Worm (Caenorhabditis elegans): ENCODE data around the gene ztf-20.
A peak's percentile ranks its signal among the peaks of the same experiment; 100 is the strongest.

The ztf-20 gene

DNA sequence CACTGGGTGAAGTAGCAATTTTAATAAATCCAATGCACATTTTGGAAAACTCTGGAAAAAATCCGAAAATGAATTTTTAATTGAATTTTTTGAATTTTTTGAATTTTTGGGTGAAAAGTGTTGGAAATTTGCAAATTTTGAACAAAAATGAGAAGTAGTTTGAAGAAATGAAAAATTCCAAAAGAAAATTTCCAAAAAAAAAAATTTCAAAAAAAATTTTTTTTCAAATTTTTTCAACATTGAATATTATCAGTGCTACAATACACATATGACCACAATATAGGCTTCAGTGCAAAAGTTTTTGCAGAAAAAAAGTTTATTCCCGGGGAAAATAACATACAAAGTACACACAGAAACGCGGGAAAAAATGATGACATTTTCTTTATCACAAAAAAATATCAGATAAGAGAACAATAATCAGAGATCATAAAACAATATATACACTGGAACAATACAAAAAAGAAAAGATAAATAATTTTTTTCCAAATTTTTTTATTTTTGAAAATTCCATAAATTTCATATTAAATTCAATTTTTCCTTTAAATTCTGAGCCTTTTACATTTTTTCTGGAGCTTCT lies 2.6 kb downstream of the ztf-20 start, which contains the start of gene hrg-10:
hrg-10 (minus strand) TSS at position 51 of the 577 bp plus-strand sequence.
- no peak for TF ChIP-seq med-1 (GFP tag; optimal IDR thresholded peaks at IDR 0.05; ENCODE audit: insufficient read depth)
- no peak for TF ChIP-seq klf-2 (GFP tag; conservative IDR thresholded peaks at IDR 0.05)
- TF ChIP-seq cog-1 (tag; optimal IDR thresholded peaks at IDR 0.05), result no peak

DNA sequence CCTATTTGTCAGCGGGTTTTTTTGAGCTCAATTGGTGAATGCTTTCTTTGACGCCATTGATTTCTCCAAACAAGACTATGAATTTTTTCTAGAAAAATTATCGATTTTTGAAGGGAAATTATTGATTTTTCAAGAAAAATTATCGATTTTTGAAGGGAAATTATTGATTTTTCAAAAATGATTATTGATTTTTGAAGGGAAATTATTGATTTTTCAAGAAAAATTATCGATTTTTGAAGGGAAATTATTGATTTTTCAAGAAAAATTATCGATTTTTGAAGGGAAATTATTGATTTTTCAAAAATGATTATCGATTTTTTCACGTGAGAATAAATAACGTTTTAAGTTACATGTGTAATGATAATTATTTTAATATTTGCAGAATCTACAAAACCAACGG lies 19.1 kb downstream of the ztf-20 start:
- peak; percentile 93 for TF ChIP-seq T22C8.4 (GFP tag; IDR thresholded peaks at IDR 0.05)

DNA sequence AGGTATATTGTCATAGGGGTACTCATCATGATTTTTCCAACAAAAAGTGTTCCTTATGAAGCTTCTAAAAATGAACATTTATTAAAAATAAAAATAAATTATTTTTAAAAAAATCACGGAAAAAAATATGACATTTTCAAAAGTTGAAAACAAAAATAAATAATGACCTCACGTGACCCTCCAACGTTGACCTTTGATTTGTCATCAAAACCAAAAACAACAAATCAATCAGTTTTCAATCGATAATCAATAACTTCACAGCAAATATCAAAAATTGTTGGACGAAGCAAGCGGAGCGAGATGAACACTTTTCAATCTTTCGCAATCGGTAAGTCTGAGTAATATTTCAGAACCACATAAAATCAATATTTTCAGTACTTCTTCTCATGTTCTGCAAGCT lies 19.6 kb downstream of the ztf-20 start, which contains the start of gene Y80D3A.8:
Y80D3A.8 (plus strand) TSS at position 301 of the 400 bp plus-strand sequence.
- TF ChIP-seq T22C8.4 (GFP tag; IDR thresholded peaks at IDR 0.05) (no peak), med-1 (GFP tag; optimal IDR thresholded peaks at IDR 0.05; ENCODE audit: insufficient read depth) (no peak), cog-1 (tag; optimal IDR thresholded peaks at IDR 0.05) (no peak), ztf-23 (GFP tag; IDR thresholded peaks at IDR 0.05) (no peak), flt-1 (GFP tag; IDR thresholded peaks at IDR 0.05) (no peak), klf-2 (GFP tag; conservative IDR thresholded peaks at IDR 0.05) (no peak), ztf-29 (GFP tag; IDR thresholded peaks at IDR 0.05) (no peak), ref-1 (GFP tag; conservative IDR thresholded peaks at IDR 0.05) (no peak), tab-1 (GFP tag; IDR thresholded peaks at IDR 0.05) (no peak)

DNA sequence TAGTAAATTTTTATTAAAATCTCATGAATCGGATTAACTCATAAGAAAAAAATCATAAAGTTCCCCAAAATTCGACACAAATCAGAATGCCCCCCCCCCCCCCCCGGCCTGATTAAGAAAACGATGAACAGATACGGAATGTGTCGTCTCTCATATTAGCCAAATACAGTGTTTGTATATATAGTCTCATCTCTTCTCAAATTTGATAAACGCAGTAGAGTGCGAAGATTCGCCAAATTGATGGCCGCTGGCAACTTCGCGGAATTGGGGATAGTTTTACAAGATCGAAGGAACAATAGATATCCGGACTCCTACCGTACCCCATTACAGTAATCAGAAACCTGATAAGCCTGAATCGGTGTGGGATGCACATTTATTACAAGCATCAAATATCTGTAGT lies 22.4 kb downstream of the ztf-20 start:
- TF ChIP-seq med-1 (GFP tag; optimal IDR thresholded peaks at IDR 0.05; ENCODE audit: insufficient read depth) (no peak), cog-1 (tag; optimal IDR thresholded peaks at IDR 0.05) (no peak), flt-1 (GFP tag; IDR thresholded peaks at IDR 0.05) (no peak), T22C8.4 (GFP tag; IDR thresholded peaks at IDR 0.05) (no peak), klf-2 (GFP tag; conservative IDR thresholded peaks at IDR 0.05) (no peak), ztf-23 (GFP tag; IDR thresholded peaks at IDR 0.05) (no peak), ztf-29 (GFP tag; IDR thresholded peaks at IDR 0.05) (no peak), tab-1 (GFP tag; IDR thresholded peaks at IDR 0.05) (no peak), ref-1 (GFP tag; conservative IDR thresholded peaks at IDR 0.05) (no peak)

DNA sequence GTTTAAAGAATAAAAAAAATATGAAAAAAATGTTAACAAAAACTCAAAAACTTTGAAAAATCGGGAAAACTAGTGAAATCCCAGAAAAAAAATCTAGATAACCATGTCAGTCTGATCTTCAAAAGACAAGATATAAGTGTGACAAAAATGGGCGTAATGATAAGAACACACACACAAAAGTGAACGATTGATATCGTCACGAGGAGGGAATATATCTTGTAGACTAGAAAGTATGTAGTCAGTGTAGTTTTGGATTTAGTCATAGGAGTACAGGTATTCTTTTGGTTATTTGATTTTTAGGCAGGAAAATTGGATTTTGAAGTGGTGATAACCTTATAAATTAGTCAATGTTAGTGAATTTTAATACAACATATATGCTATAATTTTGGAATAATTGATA lies 25.4 kb downstream of the ztf-20 start:
- TF ChIP-seq cog-1 (tag; optimal IDR thresholded peaks at IDR 0.05) (no peak), flt-1 (GFP tag; IDR thresholded peaks at IDR 0.05) (no peak)

DNA sequence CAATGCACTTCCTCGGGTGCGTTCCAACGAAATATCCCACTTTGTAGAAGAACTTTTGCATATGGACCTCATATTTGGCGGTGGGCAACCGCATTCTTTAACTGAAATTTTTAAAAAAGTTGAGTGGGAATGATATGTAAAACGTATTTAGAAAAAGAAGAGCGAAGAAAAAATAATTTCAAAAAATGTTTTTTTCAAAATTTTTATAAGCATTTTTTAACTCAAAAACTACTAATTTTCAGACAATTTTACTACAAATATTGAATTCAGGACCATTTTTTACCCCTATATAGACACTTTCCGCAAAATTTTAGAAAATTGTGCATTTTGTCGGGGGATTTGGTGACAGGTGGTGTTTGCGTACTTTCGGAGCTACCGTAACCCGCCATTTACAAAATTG lies 28.7 kb downstream of the ztf-20 start, which contains the start of gene ptr-22:
ptr-22 (minus strand) TSS at position 101 of the 400 bp plus-strand sequence.
- TF ChIP-seq ztf-29 (GFP tag; IDR thresholded peaks at IDR 0.05) (no peak), ztf-23 (GFP tag; IDR thresholded peaks at IDR 0.05) (no peak), ref-1 (GFP tag; conservative IDR thresholded peaks at IDR 0.05) (no peak), klf-2 (GFP tag; conservative IDR thresholded peaks at IDR 0.05) (no peak), med-1 (GFP tag; optimal IDR thresholded peaks at IDR 0.05; ENCODE audit: insufficient read depth) (no peak), cog-1 (tag; optimal IDR thresholded peaks at IDR 0.05) (no peak), flt-1 (GFP tag; IDR thresholded peaks at IDR 0.05) (no peak), tab-1 (GFP tag; IDR thresholded peaks at IDR 0.05) (no peak), T22C8.4 (GFP tag; IDR thresholded peaks at IDR 0.05) (no peak)

DNA sequence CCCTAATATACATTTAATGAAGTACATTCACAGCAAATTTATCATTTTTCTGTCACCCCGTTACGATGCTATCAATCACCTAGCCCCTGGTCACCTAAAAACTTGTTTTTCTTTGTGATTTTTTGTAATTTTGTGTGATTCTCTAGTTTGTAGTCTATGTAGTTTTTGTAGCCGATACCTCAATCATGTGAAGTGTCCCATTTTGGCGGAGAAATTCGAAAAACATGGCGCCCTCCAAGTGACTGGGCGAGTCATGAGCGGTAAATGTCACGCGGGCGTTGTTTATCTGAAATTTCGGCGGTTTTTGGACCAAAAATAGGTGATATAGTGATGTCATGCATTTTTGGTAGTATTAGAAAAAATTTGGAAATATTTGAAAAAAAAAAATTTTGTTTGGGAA lies 29.2 kb downstream of the ztf-20 start:
- TF ChIP-seq ztf-29 (GFP tag; IDR thresholded peaks at IDR 0.05) (no peak), flt-1 (GFP tag; IDR thresholded peaks at IDR 0.05) (no peak), cog-1 (tag; optimal IDR thresholded peaks at IDR 0.05) (no peak), tab-1 (GFP tag; IDR thresholded peaks at IDR 0.05) (no peak), T22C8.4 (GFP tag; IDR thresholded peaks at IDR 0.05) (no peak), klf-2 (GFP tag; conservative IDR thresholded peaks at IDR 0.05) (no peak), ref-1 (GFP tag; conservative IDR thresholded peaks at IDR 0.05) (no peak), med-1 (GFP tag; optimal IDR thresholded peaks at IDR 0.05; ENCODE audit: insufficient read depth) (no peak), ztf-23 (GFP tag; IDR thresholded peaks at IDR 0.05) (no peak)

DNA sequence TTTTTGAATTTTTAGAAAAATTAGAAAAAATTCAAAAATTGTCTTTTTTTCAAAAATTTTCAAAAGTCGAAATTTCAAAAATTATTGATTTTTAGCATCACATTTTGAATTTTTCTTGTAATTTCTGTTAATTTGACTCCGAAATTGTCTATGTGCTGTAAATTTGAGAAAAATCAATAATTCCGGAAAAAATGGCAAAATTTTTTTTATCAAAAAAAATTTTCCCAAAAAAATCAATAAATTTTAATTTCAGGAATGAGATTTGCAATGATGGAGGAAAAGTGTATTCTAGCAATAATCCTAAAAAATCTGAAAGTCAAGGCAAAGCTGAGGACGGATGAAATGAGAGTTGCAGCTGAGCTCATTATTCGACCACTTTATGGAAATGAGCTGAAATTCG lies 42.6 kb downstream of the ztf-20 start:
- TF ChIP-seq klf-2 (GFP tag; conservative IDR thresholded peaks at IDR 0.05) (no peak), flt-1 (GFP tag; IDR thresholded peaks at IDR 0.05) (no peak), T22C8.4 (GFP tag; IDR thresholded peaks at IDR 0.05) (peak; percentile 56), tab-1 (GFP tag; IDR thresholded peaks at IDR 0.05) (no peak), med-1 (GFP tag; optimal IDR thresholded peaks at IDR 0.05; ENCODE audit: insufficient read depth) (no peak)

DNA sequence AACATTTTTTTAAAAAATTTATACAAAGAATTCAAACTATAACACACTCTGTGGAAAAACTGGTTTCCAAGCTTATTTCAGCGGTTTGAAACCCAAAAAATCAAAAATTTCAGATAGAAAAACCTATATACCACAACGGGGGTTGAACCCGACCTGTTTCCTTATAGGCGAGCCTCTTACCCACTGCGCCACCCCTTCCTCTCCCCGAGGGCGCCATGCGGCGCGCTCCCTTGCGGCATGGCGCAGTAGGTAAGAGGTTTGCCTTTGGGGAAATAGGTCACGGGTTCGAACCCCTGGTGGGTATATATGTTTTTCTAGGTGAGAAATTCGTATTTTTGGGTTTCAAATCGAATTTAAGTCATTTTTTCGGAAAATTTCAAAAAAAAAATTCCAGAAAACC lies 46.9 kb downstream of the ztf-20 start:
- TF ChIP-seq T22C8.4 (GFP tag; IDR thresholded peaks at IDR 0.05) (no peak), flt-1 (GFP tag; IDR thresholded peaks at IDR 0.05) (no peak), cog-1 (tag; optimal IDR thresholded peaks at IDR 0.05) (no peak), ztf-29 (GFP tag; IDR thresholded peaks at IDR 0.05) (no peak), klf-2 (GFP tag; conservative IDR thresholded peaks at IDR 0.05) (no peak), tab-1 (GFP tag; IDR thresholded peaks at IDR 0.05) (no peak), ref-1 (GFP tag; conservative IDR thresholded peaks at IDR 0.05) (no peak), ztf-23 (GFP tag; IDR thresholded peaks at IDR 0.05) (no peak), med-1 (GFP tag; optimal IDR thresholded peaks at IDR 0.05; ENCODE audit: insufficient read depth) (no peak)

DNA sequence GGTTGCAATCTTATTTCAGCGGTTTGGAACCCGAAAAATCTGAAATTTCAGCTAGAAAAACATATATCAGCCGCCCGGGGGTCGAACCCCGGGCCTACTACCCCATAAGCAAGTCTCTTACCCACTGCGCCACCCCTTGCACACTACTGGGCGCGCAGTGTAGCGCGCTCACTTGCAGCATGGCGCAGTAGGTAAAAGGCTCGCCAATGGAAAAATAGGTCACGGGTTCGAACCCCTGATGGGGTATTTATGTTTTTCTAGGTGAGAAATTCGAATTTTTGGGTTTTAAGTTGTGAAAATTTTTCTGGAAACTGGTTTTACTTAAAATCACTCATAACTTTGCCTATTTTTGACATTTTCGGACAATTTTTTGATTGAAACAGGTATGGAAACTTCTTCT lies 47.4 kb downstream of the ztf-20 start:
- TF ChIP-seq flt-1 (GFP tag; IDR thresholded peaks at IDR 0.05) (no peak), ztf-23 (GFP tag; IDR thresholded peaks at IDR 0.05) (0 out of 2 replicates have a peak, but pooled peaks have one; percentile 58), ref-1 (GFP tag; conservative IDR thresholded peaks at IDR 0.05) (no peak), cog-1 (tag; optimal IDR thresholded peaks at IDR 0.05) (no peak), med-1 (GFP tag; optimal IDR thresholded peaks at IDR 0.05; ENCODE audit: insufficient read depth) (no peak)

DNA sequence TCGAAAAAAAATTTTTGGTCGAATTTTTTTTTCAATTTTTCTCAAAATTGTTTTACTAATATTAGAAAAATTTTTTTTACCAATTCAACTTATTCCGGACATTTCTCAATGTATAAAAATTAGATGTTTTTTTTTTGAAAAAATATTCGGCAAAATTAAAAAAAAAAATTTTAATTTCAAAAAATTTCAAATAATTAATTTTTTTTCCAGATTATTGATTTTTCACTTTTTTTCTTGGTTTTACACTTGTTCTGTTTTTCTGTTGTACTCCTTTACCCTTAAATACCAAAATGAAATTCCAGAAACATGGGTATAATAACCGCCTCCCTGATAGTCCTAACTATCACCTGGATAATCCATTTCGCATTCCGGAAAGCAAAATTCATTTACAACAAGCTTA lies 48.2 kb downstream of the ztf-20 start, which contains the start of gene cyp-42A1:
cyp-42A1 (plus strand) TSS at position 301 of the 400 bp plus-strand sequence.
- TF ChIP-seq cog-1 (tag; optimal IDR thresholded peaks at IDR 0.05) (no peak), T22C8.4 (GFP tag; IDR thresholded peaks at IDR 0.05) (no peak), flt-1 (GFP tag; IDR thresholded peaks at IDR 0.05) (no peak), ztf-29 (GFP tag; IDR thresholded peaks at IDR 0.05) (no peak), med-1 (GFP tag; optimal IDR thresholded peaks at IDR 0.05; ENCODE audit: insufficient read depth) (no peak), klf-2 (GFP tag; conservative IDR thresholded peaks at IDR 0.05) (no peak), ztf-23 (GFP tag; IDR thresholded peaks at IDR 0.05) (no peak), ref-1 (GFP tag; conservative IDR thresholded peaks at IDR 0.05) (no peak), tab-1 (GFP tag; IDR thresholded peaks at IDR 0.05) (no peak)
